Worm (Caenorhabditis elegans) whole organism, L2 larva: ENCODE data around the gene best-6.

Experiments
- R02D3.7 ChIP-seq: fragments of 150-350 bp; optimal IDR thresholded peaks from 2 replicates; lab custom pipeline; 2014; ENCODE audit warnings: missing biosample characterization, missing genetic modification characterization
- ZK546.5 ChIP-seq: sonication (generic microtip); optimal IDR thresholded peaks from 2 replicates; lab custom pipeline; 2017; ENCODE audit warnings: missing biosample characterization, missing genetic modification characterization
- ama-1 ChIP-seq: fragments of 150-350 bp; optimal IDR thresholded peaks from 2 replicates; lab custom pipeline; 2018; ENCODE audit warnings: inconsistent platforms
- fos-1 ChIP-seq: fragments of 150-350 bp; optimal IDR thresholded peaks from 2 replicates; lab custom pipeline; 2014; ENCODE audit warnings: missing biosample characterization, missing genetic modification characterization
- lin-11 ChIP-seq: fragments of 150-350 bp; sonication (generic microtip); optimal IDR thresholded peaks from 2 replicates; lab custom pipeline; 2014; ENCODE audit warnings: missing biosample characterization, missing genetic modification characterization, inconsistent platforms, mixed read lengths
- lin-13 ChIP-seq: fragments of 150-350 bp; optimal IDR thresholded peaks from 2 replicates; lab custom pipeline; 2014; ENCODE audit warnings: missing biosample characterization, missing genetic modification reagents, missing genetic modification characterization
- mab-5 ChIP-seq: fragments of 150-350 bp; optimal IDR thresholded peaks from 2 replicates; lab custom pipeline; 2014; ENCODE audit warnings: missing biosample characterization, missing genetic modification characterization
- mdl-1 ChIP-seq, 2 experiments: fragments of 150-350 bp in 1 of 2; sonication (generic microtip) in 1 of 2; optimal IDR thresholded peaks; 2 replicates each; lab custom pipeline; 2017; ENCODE audit warnings: missing biosample characterization in 2 of 2, missing genetic modification characterization in 2 of 2
- nhr-23 ChIP-seq: fragments of 150-350 bp; optimal IDR thresholded peaks from 2 replicates; lab custom pipeline; 2014; ENCODE audit warnings: missing biosample characterization, missing genetic modification reagents, missing genetic modification characterization
- sma-9 ChIP-seq, 2 experiments: fragments of 150-350 bp in 1 of 2; sonication (generic microtip) in 1 of 2; optimal IDR thresholded peaks; 2 replicates each; lab custom pipeline; 2014 to 2016; ENCODE audit warnings: missing genetic modification characterization in 2 of 2, mild to moderate bottlenecking in 1 of 2, missing biosample characterization in 1 of 2, missing compliant biosample characterization in 1 of 2, missing genetic modification reagents in 1 of 2, moderate library complexity in 1 of 2
- unc-39 ChIP-seq: fragments of 150-350 bp; optimal IDR thresholded peaks from 2 replicates; lab custom pipeline; 2014; ENCODE audit warnings: missing biosample characterization, missing genetic modification characterization
- unc-62 ChIP-seq: fragments of 150-350 bp; optimal IDR thresholded peaks from 2 replicates; lab custom pipeline; 2014; ENCODE audit warnings: missing biosample characterization, missing genetic modification reagents, missing genetic modification characterization
- zag-1 ChIP-seq: fragments of 150-350 bp; optimal IDR thresholded peaks from 2 replicates; lab custom pipeline; 2014; ENCODE audit warnings: missing biosample characterization, missing genetic modification characterization

- no peak for TF ChIP-seq nhr-23 (tag; lab: Kevin White, UChicago)
- no peak for TF ChIP-seq ZK546.5 (tag; lab: Kevin White, UChicago)
- TF ChIP-seq ama-1 (lab: Kevin White, UChicago), result no peak
- TF ChIP-seq lin-13, result no peak
- TF ChIP-seq fos-1 (tag; lab: Kevin White, UChicago), result no peak
- TF ChIP-seq zag-1 (tag; lab: Kevin White, UChicago), result no peak
- TF ChIP-seq lin-11 (tag; lab: Kevin White, UChicago), result no peak
- TF ChIP-seq mdl-1 (tag; optimal IDR thresholded peaks at IDR 0.05; lab: Kevin White, UChicago), result no peak
- TF ChIP-seq unc-62 (GFP tag; lab: Kevin White, UChicago), result no peak
- TF ChIP-seq unc-39 (tag; lab: Kevin White, UChicago), result no peak
- TF ChIP-seq mab-5 (tag; lab: Kevin White, UChicago), result no peak
- TF ChIP-seq sma-9 (GFP tag; optimal IDR thresholded peaks at IDR 0.05; lab: Kevin White, UChicago), result no peak
- TF ChIP-seq sma-9 (tag; optimal IDR thresholded peaks at IDR 0.05; lab: Kevin White, UChicago), result no peak
- no peak for TF ChIP-seq R02D3.7
These were observed 23.7 kb downstream of the best-6 start for ce11 chrIV:5005154-5005553.
